Fruit fly (Drosophila melanogaster): Measurements from ENCODE around the gene CG8892.

CG8892 gene

DNA sequence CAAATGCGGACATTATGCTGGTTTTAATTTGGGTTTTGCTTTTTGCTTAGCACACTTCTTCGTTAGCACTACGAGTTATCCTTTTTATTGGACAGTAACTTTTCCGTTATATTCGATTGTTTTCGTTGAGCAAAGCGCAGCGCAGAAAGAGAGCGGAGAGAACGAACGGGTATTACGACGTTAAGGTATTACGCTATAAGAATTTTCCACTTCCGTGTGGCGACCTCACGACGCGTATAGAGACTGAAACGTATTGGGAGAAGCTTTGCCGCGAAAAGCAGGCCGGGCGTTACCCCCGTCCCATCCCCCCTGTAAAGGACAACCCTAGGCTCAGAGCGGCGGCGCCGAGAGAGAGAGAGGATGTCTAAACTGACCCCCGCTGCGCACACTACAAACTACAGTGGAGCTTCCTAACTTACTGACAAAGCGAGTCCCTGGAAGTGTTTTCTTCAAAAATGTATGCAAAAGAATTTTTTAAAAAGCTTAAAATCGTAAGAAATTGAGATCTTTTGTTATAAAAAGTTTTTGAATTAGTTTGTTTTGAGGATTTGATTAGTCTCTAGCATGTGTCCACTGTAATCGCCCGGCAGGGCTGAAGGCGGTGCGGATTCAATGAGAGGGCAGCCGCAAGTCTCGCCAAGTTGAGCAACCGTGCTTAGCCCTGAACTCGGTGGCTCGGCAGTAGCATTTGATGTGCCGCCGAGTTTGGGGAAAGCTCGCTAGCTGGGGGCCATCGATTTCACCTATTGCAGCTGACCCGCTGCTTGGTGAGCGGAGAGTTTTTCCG is 23.5 kb upstream of the CG8892 start:
- TF ChIP-seq Hr83 (GFP tag; optimal IDR thresholded peaks at IDR 0.05; ENCODE audit: poor library complexity, severe bottlenecking): no peak
- TF ChIP-seq br (GFP tag; optimal IDR thresholded peaks at IDR 0.05): peak; percentile 93
- TF ChIP-seq h (GFP tag; optimal IDR thresholded peaks at IDR 0.05): peak; percentile 93
- peak; percentile 89 for TF ChIP-seq HLH106 (tag; optimal IDR thresholded peaks at IDR 0.05)
- no peak for TF ChIP-seq Myc (optimal IDR thresholded peaks at IDR 0.05)
- peak; percentile 72 for TF ChIP-seq dmrt93B (GFP tag; optimal IDR thresholded peaks at IDR 0.05)
- TF ChIP-seq Hnf4 (GFP tag; optimal IDR thresholded peaks at IDR 0.05): peak; percentile 92
- no peak for TF ChIP-seq Dif (GFP tag; optimal IDR thresholded peaks at IDR 0.05; ENCODE audit: partially characterized antibody)
- peak; percentile 5 for TF ChIP-seq GATAd (GFP tag; optimal IDR thresholded peaks at IDR 0.05)
- peak; percentile 93 for TF ChIP-seq ey (GFP tag; optimal IDR thresholded peaks at IDR 0.05)
- TF ChIP-seq jim (GFP tag; optimal IDR thresholded peaks at IDR 0.05): no peak
- TF ChIP-seq psq (GFP tag; optimal IDR thresholded peaks at IDR 0.05): peak; percentile 83
- TF ChIP-seq CrebA (GFP tag; optimal IDR thresholded peaks at IDR 0.05; ENCODE audit: borderline replicate concordance): no peak
- peak; percentile 83 for TF ChIP-seq CG32264 (GFP tag; optimal IDR thresholded peaks at IDR 0.05)
- TF ChIP-seq dsf (GFP tag; optimal IDR thresholded peaks at IDR 0.05; ENCODE audit: borderline replicate concordance): no peak
- peak; percentile 87 for TF ChIP-seq woc (GFP tag; optimal IDR thresholded peaks at IDR 0.05)
- TF ChIP-seq Mio (GFP tag; optimal IDR thresholded peaks at IDR 0.05): peak; percentile 58
- peak; percentile 53 for TF ChIP-seq sage (GFP tag; optimal IDR thresholded peaks at IDR 0.05)
- no peak for TF ChIP-seq pan (optimal IDR thresholded peaks at IDR 0.05)
- no peak for TF ChIP-seq N (GFP tag; optimal IDR thresholded peaks at IDR 0.05)
- TF ChIP-seq rgr (GFP tag; optimal IDR thresholded peaks at IDR 0.05): peak; percentile 92
- peak; percentile 75 for TF ChIP-seq Jra (GFP tag; optimal IDR thresholded peaks at IDR 0.05)
- TF ChIP-seq Rel (GFP tag; optimal IDR thresholded peaks at IDR 0.05): peak; percentile 57
- peak; percentile 61 for TF ChIP-seq Rel (tag; optimal IDR thresholded peaks at IDR 0.05)
- peak; percentile 59 to 95 for TF ChIP-seq foxo (GFP tag; optimal IDR thresholded peaks at IDR 0.05)
- TF ChIP-seq lola (GFP tag; optimal IDR thresholded peaks at IDR 0.05): no peak
- TF ChIP-seq Vsx2 (GFP tag; optimal IDR thresholded peaks at IDR 0.05; ENCODE audit: partially characterized antibody): no peak
- peak; percentile 91 for TF ChIP-seq OdsH (GFP tag; optimal IDR thresholded peaks at IDR 0.05)
- peak; percentile 92 for TF ChIP-seq sv (GFP tag; optimal IDR thresholded peaks at IDR 0.05)
- TF ChIP-seq Sp1 (GFP tag; optimal IDR thresholded peaks at IDR 0.05): peak; percentile 86
- peak; percentile 92 for TF ChIP-seq fru (GFP tag; optimal IDR thresholded peaks at IDR 0.05)
- no peak for TF ChIP-seq tai (GFP tag; optimal IDR thresholded peaks at IDR 0.05)
- TF ChIP-seq CG9705 (GFP tag; optimal IDR thresholded peaks at IDR 0.05): peak; percentile 64
- no peak for TF ChIP-seq Abd-B (GFP tag; optimal IDR thresholded peaks at IDR 0.05)
- no peak for TF ChIP-seq Dfd (GFP tag; optimal IDR thresholded peaks at IDR 0.05)
- no peak for TF ChIP-seq Hr78 (GFP tag; optimal IDR thresholded peaks at IDR 0.05)
- peak; percentile 77 for TF ChIP-seq brk (GFP tag; optimal IDR thresholded peaks at IDR 0.05)
- no peak for TF ChIP-seq usp (GFP tag; optimal IDR thresholded peaks at IDR 0.05)
- no peak for TF ChIP-seq dl (GFP tag; optimal IDR thresholded peaks at IDR 0.05; ENCODE audit: insufficient read depth in 1 of 2, partially characterized antibody in 2 of 2)

DNA sequence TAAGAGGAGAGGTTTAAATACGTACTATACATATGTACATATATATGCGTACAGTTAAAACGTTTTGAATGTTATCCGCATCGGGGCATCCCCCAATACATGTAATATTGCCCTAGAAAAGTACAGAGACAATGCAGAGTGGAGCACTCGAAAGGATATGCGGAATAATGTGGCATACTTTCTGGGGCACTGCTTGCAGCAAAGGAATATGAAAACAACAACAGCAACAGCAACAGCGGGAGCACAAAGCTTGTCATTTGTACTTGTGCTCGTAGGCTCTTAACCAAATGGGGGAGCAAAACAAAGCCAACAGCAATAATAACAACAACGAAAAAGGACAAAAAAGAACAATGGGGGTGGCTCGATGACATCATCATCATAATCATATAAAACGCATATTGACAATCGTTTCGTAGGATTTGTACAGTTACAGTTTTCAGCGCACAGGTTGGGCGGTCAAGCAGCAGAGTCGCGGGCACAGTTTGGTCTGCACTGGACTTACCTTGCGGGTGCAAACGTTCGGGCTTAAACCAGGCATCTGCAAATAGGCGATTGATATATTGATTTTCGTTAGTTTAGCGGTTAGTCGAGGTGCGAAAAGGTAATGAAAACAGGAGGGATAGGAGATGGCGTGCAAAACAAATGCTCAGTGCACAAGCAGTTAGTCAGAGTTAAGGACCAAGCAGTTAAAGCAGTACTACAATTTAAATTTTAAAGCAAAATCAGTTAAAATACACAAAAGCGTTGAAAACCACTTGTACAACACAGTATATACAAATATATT is 22.5 kb upstream of the CG8892 start:
- TF ChIP-seq N (GFP tag; optimal IDR thresholded peaks at IDR 0.05) (peak; percentile 55), Myc (optimal IDR thresholded peaks at IDR 0.05) (peak; percentile 29), Mio (GFP tag; optimal IDR thresholded peaks at IDR 0.05) (no peak)
